Worm (Caenorhabditis elegans): ENCODE data around the gene C13A2.12.

C13A2.12 gene

DNA sequence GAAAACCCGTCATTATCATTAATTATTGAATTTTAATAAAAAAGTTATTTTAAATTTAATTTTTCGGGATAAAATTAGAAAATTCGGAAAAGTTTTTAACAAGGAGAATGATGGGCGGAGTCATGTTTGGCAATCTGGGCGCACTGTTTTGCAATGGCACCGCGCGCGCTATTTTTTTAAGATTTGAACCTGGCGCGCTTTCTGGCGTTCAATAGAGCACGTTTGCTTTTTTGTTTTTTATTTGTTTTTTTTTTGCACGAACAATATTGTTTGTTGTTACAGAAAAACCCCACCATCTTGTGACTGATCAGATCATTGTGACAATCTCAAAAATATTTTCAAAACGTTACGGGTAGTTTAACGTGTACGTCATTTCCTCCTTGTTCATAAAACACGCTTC lies 21.9 kb upstream of the C13A2.12 start, which contains the start of gene hyls-1 (continued):
- TF ChIP-seq fos-1 (tag; optimal IDR thresholded peaks at IDR 0.05) = peak; percentile 52
- TF ChIP-seq ceh-63 (GFP tag; optimal IDR thresholded peaks at IDR 0.05) = no peak
- TF ChIP-seq nhr-12 (tag; optimal IDR thresholded peaks at IDR 0.05) = no peak
- peak; percentile 85 for TF ChIP-seq swsn-7 (tag; optimal IDR thresholded peaks at IDR 0.05)
- no peak for TF ChIP-seq tlp-1 (tag; optimal IDR thresholded peaks at IDR 0.05)
- TF ChIP-seq nhr-90 (tag; optimal IDR thresholded peaks at IDR 0.05; ENCODE audit: poor library complexity) = peak; percentile 89
- TF ChIP-seq unc-98 (GFP tag; IDR thresholded peaks at IDR 0.05) = no peak
- TF ChIP-seq mab-9 (GFP tag; IDR thresholded peaks at IDR 0.05) = no peak
- TF ChIP-seq unc-130 (tag; optimal IDR thresholded peaks at IDR 0.05) = peak; percentile 78
- TF ChIP-seq aha-1 (tag; optimal IDR thresholded peaks at IDR 0.05) = no peak
- no peak for TF ChIP-seq alr-1 (tag; optimal IDR thresholded peaks at IDR 0.05; ENCODE audit: borderline replicate concordance)
- TF ChIP-seq lin-39 (tag; optimal IDR thresholded peaks at IDR 0.05) = peak; percentile 74
- TF ChIP-seq C34B4.2 (tag; optimal IDR thresholded peaks at IDR 0.05) = no peak
- TF ChIP-seq nhr-47 (tag; optimal IDR thresholded peaks at IDR 0.05) = peak; percentile 92
- TF ChIP-seq irx-1 (tag; optimal IDR thresholded peaks at IDR 0.05) = peak; percentile 86
- no peak for TF ChIP-seq pax-3 (tag; optimal IDR thresholded peaks at IDR 0.05)
- TF ChIP-seq ceh-8 (GFP tag; optimal IDR thresholded peaks at IDR 0.05) = peak; percentile 44
- peak; percentile 69 for TF ChIP-seq egl-13 (tag; optimal IDR thresholded peaks at IDR 0.05)
- TF ChIP-seq nhr-71 (tag; optimal IDR thresholded peaks at IDR 0.05) = peak; percentile 92
- peak; percentile 81 for TF ChIP-seq lin-14 (GFP tag; optimal IDR thresholded peaks at IDR 0.05)
- TF ChIP-seq ztf-11 (tag; optimal IDR thresholded peaks at IDR 0.05) = peak in 1 of 2 experiments; percentile 51
- peak; percentile 74; the same call in 1 of the 2 replicates for TF ChIP-seq ceh-88 (GFP tag; IDR thresholded peaks at IDR 0.05)
- no peak for TF ChIP-seq hlh-17 (GFP tag; optimal IDR thresholded peaks at IDR 0.05; ENCODE audit: borderline replicate concordance)
- peak in 2 of 6 experiments; percentile 65 to 85 for TF ChIP-seq elt-3 (tag; optimal IDR thresholded peaks at IDR 0.05)
- peak; percentile 95 for TF ChIP-seq skn-1 (tag; optimal IDR thresholded peaks at IDR 0.05)
- no peak for TF ChIP-seq ceh-90 (tag; optimal IDR thresholded peaks at IDR 0.05)
- TF ChIP-seq xbp-1 (tag; optimal IDR thresholded peaks at IDR 0.05) = peak; percentile 88
- peak in 1 of 2 experiments; percentile 77 for TF ChIP-seq mdl-1 (tag; optimal IDR thresholded peaks at IDR 0.05)
- peak; percentile 89 for TF ChIP-seq lin-15B (tag; optimal IDR thresholded peaks at IDR 0.05)
- no peak for TF ChIP-seq nhr-28 (tag; optimal IDR thresholded peaks at IDR 0.05)
- TF ChIP-seq nhr-76 (tag; optimal IDR thresholded peaks at IDR 0.05) = no peak
- peak; percentile 90 for TF ChIP-seq rnt-1 (tag; optimal IDR thresholded peaks at IDR 0.05)
- TF ChIP-seq ceh-82 (tag; optimal IDR thresholded peaks at IDR 0.05) = peak; percentile 62 to 92 (median 77)
- peak; percentile 15 for TF ChIP-seq elt-2 (tag; optimal IDR thresholded peaks at IDR 0.05)
- TF ChIP-seq fkh-10 (GFP tag; optimal IDR thresholded peaks at IDR 0.05) = peak; percentile 37
- no peak for TF ChIP-seq nhr-84 (tag; optimal IDR thresholded peaks at IDR 0.05)
- TF ChIP-seq zip-4 (GFP tag; optimal IDR thresholded peaks at IDR 0.05) = no peak
- no peak for TF ChIP-seq pag-3 (tag; optimal IDR thresholded peaks at IDR 0.05; ENCODE audit: borderline replicate concordance, insufficient read depth)
- TF ChIP-seq nhr-85 (tag) = peak; percentile 94

- no peak for TF ChIP-seq tlp-1 (tag; optimal IDR thresholded peaks at IDR 0.05)
- no peak for TF ChIP-seq mef-2 (tag; optimal IDR thresholded peaks at IDR 0.05)
- no peak for TF ChIP-seq pag-3 (tag; optimal IDR thresholded peaks at IDR 0.05; ENCODE audit: borderline replicate concordance, insufficient read depth)
- TF ChIP-seq efl-3 (GFP tag; optimal IDR thresholded peaks at IDR 0.05) = no peak
- TF ChIP-seq mab-9 (GFP tag; IDR thresholded peaks at IDR 0.05) = no peak
- TF ChIP-seq zip-4 (GFP tag; optimal IDR thresholded peaks at IDR 0.05) = no peak
- TF ChIP-seq unc-86 (tag; optimal IDR thresholded peaks at IDR 0.05) = no peak
- no peak for TF ChIP-seq irx-1 (tag; optimal IDR thresholded peaks at IDR 0.05)
- no peak for TF ChIP-seq C16A3.4 (tag; optimal IDR thresholded peaks at IDR 0.05)
- no peak for TF ChIP-seq lin-39 (tag; optimal IDR thresholded peaks at IDR 0.05)
- no peak for TF ChIP-seq nhr-90 (tag; optimal IDR thresholded peaks at IDR 0.05; ENCODE audit: poor library complexity)
- TF ChIP-seq lin-35 (GFP tag; optimal IDR thresholded peaks at IDR 0.05) = no peak
- TF ChIP-seq lin-14 (GFP tag; optimal IDR thresholded peaks at IDR 0.05) = no peak
- no peak for TF ChIP-seq lin-13 (GFP tag; optimal IDR thresholded peaks at IDR 0.05)
- TF ChIP-seq Y116A8C.19 (tag; optimal IDR thresholded peaks at IDR 0.05; ENCODE audit: borderline replicate concordance) = no peak
These were observed 19.6 kb upstream of the C13A2.12 start, which contains the start of gene C05C8.1 for ce11 chrV:7239471-7239870. Gene C05C8.1 (plus strand): TSS chrV:7239771.

Measured in whole organism, L1 larva.